Worm (Caenorhabditis elegans) whole organism, mixed stage, embryonic: ENCODE measurements around the gene snt-1.

Experiments used
- M03D4.4 ChIP-seq: sonication (generic microtip); optimal IDR thresholded peaks from 2 replicates; lab custom pipeline; 2017; ENCODE audit warnings: mild to moderate bottlenecking, missing genetic modification characterization, missing compliant biosample characterization
- ceh-43 ChIP-seq: fragments of 200-800 bp; sonication (Bioruptor generic); optimal IDR thresholded peaks from 2 replicates; lab custom pipeline; 2018; ENCODE audit warnings: mild to moderate bottlenecking, missing genetic modification characterization, moderate library complexity, missing compliant biosample characterization
- ces-1 ChIP-seq: fragments of 150-350 bp; optimal IDR thresholded peaks from 2 replicates; lab custom pipeline; 2014; ENCODE audit warnings: missing biosample characterization, missing genetic modification reagents, missing genetic modification characterization
- flh-1 ChIP-seq: fragments of 200-800 bp; sonication (Bioruptor generic); optimal IDR thresholded peaks from 2 replicates; lab custom pipeline; 2018; ENCODE audit warnings: mild to moderate bottlenecking, missing genetic modification characterization, moderate library complexity, missing compliant biosample characterization
- lsy-2 ChIP-seq: fragments of 150-350 bp; optimal IDR thresholded peaks from 2 replicates; lab custom pipeline; 2014; ENCODE audit warnings: missing biosample characterization, missing genetic modification characterization
- mep-1 ChIP-seq: fragments of 150-350 bp; optimal IDR thresholded peaks from 2 replicates; lab custom pipeline; 2017; ENCODE audit warnings: missing biosample characterization, missing genetic modification reagents, missing genetic modification characterization, inconsistent platforms
- nhr-12 ChIP-seq: fragments of 150-350 bp; optimal IDR thresholded peaks from 2 replicates; lab custom pipeline; 2014; ENCODE audit warnings: missing biosample characterization, missing genetic modification characterization
- nhr-76 ChIP-seq: sonication (generic microtip); optimal IDR thresholded peaks from 2 replicates; lab custom pipeline; 2017; ENCODE audit warnings: missing biosample characterization, missing genetic modification characterization
- pha-4 ChIP-seq: fragments of 150-350 bp; optimal IDR thresholded peaks from 2 replicates; lab custom pipeline; 2018; ENCODE audit warnings: missing biosample characterization, missing genetic modification reagents, missing genetic modification characterization
- snpc-4 ChIP-seq: fragments of 150-350 bp; optimal IDR thresholded peaks from 2 replicates; lab custom pipeline; 2014; ENCODE audit warnings: missing biosample characterization, missing genetic modification characterization
- unc-39 ChIP-seq: fragments of 150-350 bp; optimal IDR thresholded peaks from 2 replicates; lab custom pipeline; 2014; ENCODE audit warnings: missing biosample characterization, missing genetic modification characterization
- unc-62 ChIP-seq: fragments of 150-350 bp; optimal IDR thresholded peaks from 2 replicates; lab custom pipeline; 2014; ENCODE audit warnings: missing biosample characterization, missing genetic modification reagents, missing genetic modification characterization
- ztf-11 ChIP-seq: fragments of 150-350 bp; optimal IDR thresholded peaks from 2 replicates; lab custom pipeline; 2014; ENCODE audit warnings: missing biosample characterization, missing genetic modification characterization

- no peak for TF ChIP-seq ces-1 (GFP tag; lab: Kevin White, UChicago)
- TF ChIP-seq mep-1, result no peak
- no peak for TF ChIP-seq nhr-76 (tag; lab: Kevin White, UChicago)
- no peak for TF ChIP-seq ztf-11
- TF ChIP-seq snpc-4 (tag; lab: Kevin White, UChicago), result no peak
- no peak for TF ChIP-seq nhr-12 (tag; lab: Kevin White, UChicago)
- no peak for TF ChIP-seq lsy-2 (tag; lab: Kevin White, UChicago)
- TF ChIP-seq flh-1 (GFP tag; lab: Kevin White, UChicago), result no peak
- TF ChIP-seq unc-62 (GFP tag; lab: Kevin White, UChicago), result no peak
- TF ChIP-seq unc-39 (tag; lab: Kevin White, UChicago), result no peak
- no peak for TF ChIP-seq pha-4
- no peak for TF ChIP-seq M03D4.4 (tag; lab: Kevin White, UChicago)
- TF ChIP-seq ceh-43 (GFP tag; lab: Kevin White, UChicago), result no peak
Observed at ce11 chrII:6808539-6808938, 2.2 kb upstream of the snt-1 start.
